Fruit fly (Drosophila melanogaster): ENCODE measurements around the gene Bub3.

The Bub3 gene

DNA sequence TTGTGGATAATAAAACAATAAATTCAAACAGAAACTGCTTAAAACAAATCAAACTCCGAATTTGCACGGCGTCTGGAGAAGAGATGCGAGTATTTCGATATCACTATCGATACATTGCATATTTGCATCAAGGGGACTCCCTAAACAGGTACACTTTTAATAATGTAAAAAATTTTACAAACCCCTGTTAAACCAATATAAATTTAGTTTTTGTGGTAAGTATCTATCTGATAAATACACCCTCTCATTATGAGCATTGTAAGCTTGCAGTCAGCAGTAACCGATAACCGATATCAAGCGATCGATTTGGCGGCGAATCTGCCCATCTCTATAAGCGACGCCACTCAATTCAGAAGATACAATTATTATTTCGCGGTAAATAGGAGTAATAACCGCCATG lies at the start of gene Bub3, which contains the start of gene Cap-D2:
Gene Bub3, minus strand, starts transcription at position 89 of the 400 bp plus-strand sequence.
Gene Cap-D2, plus strand, starts transcription at position 319 of the 400 bp plus-strand sequence.
- TF ChIP-seq bab1 (GFP tag; optimal IDR thresholded peaks at IDR 0.05) (peak; percentile 72), toe (GFP tag; optimal IDR thresholded peaks at IDR 0.05) (peak; percentile 65), tj (GFP tag; optimal IDR thresholded peaks at IDR 0.05) (peak; percentile 1), CG33017 (tag; optimal IDR thresholded peaks at IDR 0.05) (peak; percentile 3), cic (GFP tag; optimal IDR thresholded peaks at IDR 0.05) (no peak), cnc (optimal IDR thresholded peaks at IDR 0.05) (no peak), CG5204 (GFP tag; optimal IDR thresholded peaks at IDR 0.05) (peak; percentile 40), CG12768 (GFP tag; optimal IDR thresholded peaks at IDR 0.05) (no peak), pad (GFP tag; optimal IDR thresholded peaks at IDR 0.05) (peak; percentile 20), Hr96 (GFP tag; optimal IDR thresholded peaks at IDR 0.05) (peak; percentile 38), Crg-1 (GFP tag; optimal IDR thresholded peaks at IDR 0.05) (no peak), CG14711 (tag; optimal IDR thresholded peaks at IDR 0.05) (peak; percentile 69), CG7045 (GFP tag; optimal IDR thresholded peaks at IDR 0.05) (peak; percentile 66), kay (GFP tag; ENCODE audit: borderline replicate concordance) (no peak), CG7101 (tag; optimal IDR thresholded peaks at IDR 0.05) (peak; percentile 54), ovo (GFP tag; optimal IDR thresholded peaks at IDR 0.05) (no peak), CG11617 (GFP tag; optimal IDR thresholded peaks at IDR 0.05) (peak; percentile 2), Clk (GFP tag; optimal IDR thresholded peaks at IDR 0.05) (no peak), Mnt (GFP tag; optimal IDR thresholded peaks at IDR 0.05) (peak; percentile 5), CG1620 (GFP tag; optimal IDR thresholded peaks at IDR 0.05) (peak; percentile 36)

DNA sequence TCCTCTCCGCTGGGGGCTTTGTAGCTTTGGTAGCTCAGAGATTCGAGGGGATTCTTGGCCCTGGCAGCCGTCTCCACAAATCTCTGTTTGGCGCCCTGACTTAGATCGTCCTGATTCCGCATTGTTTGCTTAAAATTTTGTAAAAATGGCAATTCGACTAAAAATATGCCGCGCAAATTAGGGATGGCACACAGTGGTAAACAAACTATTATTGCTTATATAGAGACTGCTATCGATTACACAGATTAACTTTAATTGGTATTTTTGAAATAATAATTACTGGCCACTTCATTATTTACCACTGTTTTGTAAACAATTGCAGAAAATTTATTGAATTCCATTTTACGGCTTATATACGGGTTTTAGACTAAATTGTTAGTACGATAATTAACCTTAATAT lies 49.5 kb upstream of the Bub3 start, which contains the start of the genes Naa40 and CG18731:
Gene Naa40, minus strand, starts transcription at position 206 of the 400 bp plus-strand sequence.
Gene CG18731, plus strand, starts transcription at position 283 of the 400 bp plus-strand sequence.
- TF ChIP-seq CG14711 (tag; optimal IDR thresholded peaks at IDR 0.05), result no peak
- peak; percentile 65 for TF ChIP-seq tj (GFP tag; optimal IDR thresholded peaks at IDR 0.05)

DNA sequence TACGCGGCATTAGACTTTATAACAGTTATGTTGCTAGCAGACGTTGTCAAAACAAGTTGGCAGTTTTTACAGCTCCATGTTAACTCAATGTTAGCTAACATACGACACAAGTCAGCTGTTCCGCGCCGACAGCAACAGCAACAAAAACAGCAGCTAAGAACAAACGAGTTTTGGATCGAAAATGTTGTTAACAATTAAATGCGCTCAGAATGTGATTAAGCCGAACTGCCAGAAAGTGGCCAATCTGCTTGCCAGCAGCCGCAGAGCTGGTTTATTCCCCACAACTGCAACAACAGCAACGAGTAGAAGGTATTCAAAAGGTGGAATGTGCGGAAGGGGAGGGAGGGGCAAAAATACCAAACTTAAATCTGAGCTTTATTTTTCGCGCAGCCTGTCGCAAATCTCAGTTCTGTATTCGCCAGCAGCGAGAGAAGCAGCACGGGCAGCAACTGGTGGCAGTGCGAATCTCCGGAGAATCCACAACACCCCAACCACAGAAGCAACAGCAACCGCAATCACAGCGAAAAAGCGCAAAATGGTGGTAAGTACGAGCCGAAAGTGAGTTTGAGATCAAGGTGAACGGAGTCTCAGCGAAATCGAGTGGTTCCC lies 47.9 kb upstream of the Bub3 start, which contains the start of gene Pcd:
Gene Pcd, plus strand, starts transcription at position 116 of the 609 bp plus-strand sequence.
- TF ChIP-seq Mnt (GFP tag; optimal IDR thresholded peaks at IDR 0.05) (peak; percentile 27), bab1 (GFP tag; optimal IDR thresholded peaks at IDR 0.05) (peak; percentile 27), pad (GFP tag; optimal IDR thresholded peaks at IDR 0.05) (peak; percentile 38), Crg-1 (GFP tag; optimal IDR thresholded peaks at IDR 0.05) (no peak), CG12768 (GFP tag; optimal IDR thresholded peaks at IDR 0.05) (peak; percentile 11), cic (GFP tag; optimal IDR thresholded peaks at IDR 0.05) (peak; percentile 50), CG1620 (GFP tag; optimal IDR thresholded peaks at IDR 0.05) (no peak), CG11617 (GFP tag; optimal IDR thresholded peaks at IDR 0.05) (no peak), CG33017 (tag; optimal IDR thresholded peaks at IDR 0.05) (no peak), tj (GFP tag; optimal IDR thresholded peaks at IDR 0.05) (peak; percentile 55)

DNA sequence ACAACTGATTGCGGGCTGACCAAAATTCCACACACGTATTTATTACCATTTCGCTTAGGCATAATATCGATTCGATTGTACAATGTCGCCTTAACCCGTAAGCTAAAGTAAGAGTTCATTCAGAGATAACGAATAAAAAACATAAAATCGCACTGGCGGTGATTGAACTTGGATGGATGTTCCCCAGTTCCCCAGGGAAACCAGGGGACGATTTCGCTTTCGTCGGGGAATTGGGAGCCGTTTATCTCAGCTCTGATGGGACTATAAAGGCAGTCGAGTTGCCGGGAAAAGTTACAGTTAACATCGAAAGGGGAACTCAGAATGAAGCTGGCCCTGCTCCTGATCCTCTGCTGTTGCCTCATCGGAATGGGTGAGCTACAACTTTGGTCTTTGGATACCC lies 47.0 kb upstream of the Bub3 start, which contains the start of gene CG34296:
Gene CG34296, plus strand, starts transcription at position 301 of the 400 bp plus-strand sequence.
- TF ChIP-seq Crg-1 (GFP tag; optimal IDR thresholded peaks at IDR 0.05) (no peak), CG11617 (GFP tag; optimal IDR thresholded peaks at IDR 0.05) (no peak), ovo (GFP tag; optimal IDR thresholded peaks at IDR 0.05) (no peak), CG1620 (GFP tag; optimal IDR thresholded peaks at IDR 0.05) (no peak), CG12768 (GFP tag; optimal IDR thresholded peaks at IDR 0.05) (no peak), cnc (optimal IDR thresholded peaks at IDR 0.05) (no peak), toe (GFP tag; optimal IDR thresholded peaks at IDR 0.05) (no peak), CG7101 (tag; optimal IDR thresholded peaks at IDR 0.05) (no peak), CG5204 (GFP tag; optimal IDR thresholded peaks at IDR 0.05) (no peak), Mnt (GFP tag; optimal IDR thresholded peaks at IDR 0.05) (no peak), tj (GFP tag; optimal IDR thresholded peaks at IDR 0.05) (no peak), Clk (GFP tag; optimal IDR thresholded peaks at IDR 0.05) (no peak), pad (GFP tag; optimal IDR thresholded peaks at IDR 0.05) (no peak), Hr96 (GFP tag; optimal IDR thresholded peaks at IDR 0.05) (no peak), cic (GFP tag; optimal IDR thresholded peaks at IDR 0.05) (no peak), CG33017 (tag; optimal IDR thresholded peaks at IDR 0.05) (no peak), CG14711 (tag; optimal IDR thresholded peaks at IDR 0.05) (no peak), CG7045 (GFP tag; optimal IDR thresholded peaks at IDR 0.05) (no peak)

DNA sequence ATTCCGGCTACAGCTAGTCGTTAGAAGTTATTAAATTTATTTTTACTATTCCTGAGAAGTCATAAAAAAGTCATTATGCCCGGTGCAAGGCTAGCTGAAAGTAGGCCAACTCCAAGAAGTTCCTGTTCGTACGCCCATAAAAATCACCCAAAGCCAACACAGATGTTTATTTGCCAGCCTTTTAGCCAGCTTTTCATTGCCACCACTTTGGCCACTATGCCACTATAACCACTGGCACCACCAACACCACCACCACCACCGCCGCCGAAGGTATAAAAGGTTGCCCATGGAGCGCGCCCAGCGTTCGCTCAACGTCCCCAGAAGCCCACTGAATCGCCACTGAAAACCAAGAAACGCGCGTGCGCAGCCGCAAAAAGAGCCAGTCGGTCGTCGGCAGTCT lies 43.1 kb upstream of the Bub3 start, which contains the start of gene CG15506:
Gene CG15506, plus strand, starts transcription at position 301 of the 400 bp plus-strand sequence.
- TF ChIP-seq bab1 (GFP tag; optimal IDR thresholded peaks at IDR 0.05) (no peak), ovo (GFP tag; optimal IDR thresholded peaks at IDR 0.05) (no peak), CG5204 (GFP tag; optimal IDR thresholded peaks at IDR 0.05) (no peak), kay (GFP tag; ENCODE audit: borderline replicate concordance) (no peak), CG7101 (tag; optimal IDR thresholded peaks at IDR 0.05) (no peak), Clk (GFP tag; optimal IDR thresholded peaks at IDR 0.05) (no peak), pad (GFP tag; optimal IDR thresholded peaks at IDR 0.05) (no peak)

DNA sequence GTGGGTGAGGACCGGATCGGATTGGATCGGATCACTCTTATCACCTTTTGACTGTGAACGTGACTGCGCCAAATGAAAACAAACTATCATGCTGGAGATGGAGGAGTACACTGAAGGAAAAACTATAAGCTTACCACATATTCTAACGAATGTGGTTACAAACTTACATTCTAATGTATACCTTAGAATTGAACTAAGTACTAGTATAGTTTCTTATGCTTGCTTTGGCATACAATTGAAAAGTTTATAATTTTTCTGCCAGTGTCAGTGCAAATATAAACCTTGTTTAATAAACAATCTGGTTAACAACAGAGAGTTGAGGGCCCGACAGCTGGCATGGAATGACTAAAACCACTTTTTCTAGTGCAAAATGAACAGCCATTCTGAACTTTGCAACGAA lies 42.3 kb upstream of the Bub3 start:
- TF ChIP-seq CG14711 (tag; optimal IDR thresholded peaks at IDR 0.05) (peak; percentile 61), Clk (GFP tag; optimal IDR thresholded peaks at IDR 0.05) (peak; percentile 38), CG12768 (GFP tag; optimal IDR thresholded peaks at IDR 0.05) (peak; percentile 57), CG5204 (GFP tag; optimal IDR thresholded peaks at IDR 0.05) (no peak), ovo (GFP tag; optimal IDR thresholded peaks at IDR 0.05) (no peak), cic (GFP tag; optimal IDR thresholded peaks at IDR 0.05) (peak; percentile 8), CG1620 (GFP tag; optimal IDR thresholded peaks at IDR 0.05) (no peak), Mnt (GFP tag; optimal IDR thresholded peaks at IDR 0.05) (no peak), cnc (optimal IDR thresholded peaks at IDR 0.05) (no peak), tj (GFP tag; optimal IDR thresholded peaks at IDR 0.05) (no peak), bab1 (GFP tag; optimal IDR thresholded peaks at IDR 0.05) (no peak), CG33017 (tag; optimal IDR thresholded peaks at IDR 0.05) (peak; percentile 80), CG7101 (tag; optimal IDR thresholded peaks at IDR 0.05) (peak; percentile 63), toe (GFP tag; optimal IDR thresholded peaks at IDR 0.05) (no peak), pad (GFP tag; optimal IDR thresholded peaks at IDR 0.05) (peak; percentile 9), CG7045 (GFP tag; optimal IDR thresholded peaks at IDR 0.05) (peak; percentile 49), Hr96 (GFP tag; optimal IDR thresholded peaks at IDR 0.05) (peak; percentile 35), Crg-1 (GFP tag; optimal IDR thresholded peaks at IDR 0.05) (no peak)
